Fruit fly (Drosophila melanogaster) whole organism, embryonic: ENCODE measurements around the gene Uggt.

Experiments
- Bgb ChIP-seq: fragments of 200-800 bp; sonication (Bioruptor generic); IDR thresholded peaks from 2 replicates; pipeline ENCODE4 v1.3.6; 2022; ENCODE audit warnings: missing biosample characterization, missing genetic modification characterization; ENCODE audit not compliant: partially characterized antibody
- CG10431 ChIP-seq: fragments of 200-800 bp; sonication (Bioruptor generic); optimal IDR thresholded peaks from 3 replicates; lab custom pipeline; 2018; ENCODE audit warnings: missing biosample characterization, mild to moderate bottlenecking, missing genetic modification characterization
- CG11093 ChIP-seq: fragments of 200-800 bp; sonication (Bioruptor generic); IDR thresholded peaks from 3 replicates; pipeline ENCODE4 v1.3.6; 2022; ENCODE audit warnings: missing biosample characterization, missing genetic modification characterization
- CG12104 ChIP-seq: fragments of 200-800 bp; sonication (Bioruptor generic); optimal IDR thresholded peaks from 3 replicates; lab custom pipeline; 2016; ENCODE audit warnings: missing biosample characterization, missing genetic modification characterization
- CG12155 ChIP-seq: fragments of 200-800 bp; sonication (Bioruptor generic); optimal IDR thresholded peaks from 3 replicates; lab custom pipeline; 2016; ENCODE audit warnings: missing biosample characterization, missing genetic modification characterization
- CG13775 ChIP-seq: fragments of 200-800 bp; sonication (Bioruptor generic); optimal IDR thresholded peaks from 3 replicates; lab custom pipeline; 2017; ENCODE audit warnings: missing biosample characterization, mild to moderate bottlenecking, missing genetic modification characterization
- CG1529 ChIP-seq: fragments of 200-800 bp; sonication (Bioruptor generic); optimal IDR thresholded peaks from 3 replicates; lab custom pipeline; 2018; ENCODE audit warnings: missing biosample characterization, missing genetic modification characterization
- CG15479 ChIP-seq: fragments of 200-800 bp; sonication (Bioruptor generic); optimal IDR thresholded peaks from 3 replicates; lab custom pipeline; 2019; ENCODE audit warnings: missing biosample characterization, mild to moderate bottlenecking, missing genetic modification characterization, moderate library complexity
- CG16813 ChIP-seq: fragments of 200-800 bp; sonication (Bioruptor generic); IDR thresholded peaks from 3 replicates; pipeline ENCODE4 v1.3.6; 2022; ENCODE audit warnings: missing biosample characterization, missing genetic modification characterization; ENCODE audit not compliant: partially characterized antibody
- CG17612 ChIP-seq: fragments of 200-800 bp; sonication (Bioruptor generic); IDR thresholded peaks from 2 replicates; pipeline ENCODE4 v1.3.6; 2022; ENCODE audit warnings: missing biosample characterization, missing genetic modification characterization
- CG2120 ChIP-seq: fragments of 200-800 bp; sonication (Bioruptor generic); optimal IDR thresholded peaks from 3 replicates; lab custom pipeline; 2016; ENCODE audit warnings: missing biosample characterization, missing genetic modification characterization
- CG32767 ChIP-seq: fragments of 200-800 bp; sonication (Bioruptor generic); IDR thresholded peaks from 2 replicates; pipeline ENCODE4 v1.3.6; 2022; ENCODE audit warnings: missing biosample characterization, missing genetic modification characterization
- CG3281 ChIP-seq: fragments of 200-800 bp; sonication (Bioruptor generic); optimal IDR thresholded peaks from 3 replicates; lab custom pipeline; 2017; ENCODE audit warnings: missing biosample characterization, mild to moderate bottlenecking, missing genetic modification characterization
- CG6254 ChIP-seq: fragments of 200-800 bp; sonication (Bioruptor generic); optimal IDR thresholded peaks from 3 replicates; lab custom pipeline; 2017; ENCODE audit warnings: mild to moderate bottlenecking, missing biosample characterization, missing genetic modification reagents, missing genetic modification characterization
- CG6689 ChIP-seq: fragments of 200-800 bp; sonication (Bioruptor generic); IDR thresholded peaks from 2 replicates; pipeline ENCODE4 v1.3.6; 2022; ENCODE audit warnings: missing biosample characterization, missing genetic modification characterization
- CG6813 ChIP-seq: fragments of 200-800 bp; sonication (Bioruptor generic); optimal IDR thresholded peaks from 2 replicates; lab custom pipeline; 2017; ENCODE audit warnings: missing biosample characterization, missing genetic modification characterization, mild to moderate bottlenecking, moderate library complexity, missing genetic modification reagents
- CG7372 ChIP-seq: fragments of 200-800 bp; sonication (Bioruptor generic); IDR thresholded peaks from 2 replicates; pipeline ENCODE4 v1.3.6; 2022; ENCODE audit warnings: missing biosample characterization, missing genetic modification characterization
- CG9876 ChIP-seq: fragments of 200-800 bp; sonication (Bioruptor generic); optimal IDR thresholded peaks from 2 replicates; lab custom pipeline; 2016; ENCODE audit warnings: missing biosample characterization, missing genetic modification characterization
- Camta ChIP-seq: fragments of 200-800 bp; sonication (Bioruptor generic); optimal IDR thresholded peaks from 2 replicates; lab custom pipeline; 2016; ENCODE audit warnings: missing biosample characterization, missing genetic modification characterization
- D ChIP-seq, 2 experiments: fragments of 200-800 bp in 1 of 2; fragments of >200 bp in 1 of 2; sonication (Bioruptor generic) in 1 of 2; optimal IDR thresholded peaks; 2 replicates in 1 of 2; 3 replicates in 1 of 2; lab custom pipeline; 2017; ENCODE audit warnings: mild to moderate bottlenecking in 1 of 2, missing biosample characterization in 1 of 2, missing genetic modification characterization in 1 of 2, missing genetic modification reagents in 1 of 2
- D19B ChIP-seq: fragments of 200-800 bp; sonication (Bioruptor generic); optimal IDR thresholded peaks from 2 replicates; lab custom pipeline; 2017; ENCODE audit warnings: missing biosample characterization, mild to moderate bottlenecking, missing genetic modification characterization
- GATAe ChIP-seq: fragments of 200-800 bp; sonication (Bioruptor generic); conservative IDR thresholded peaks from 2 replicates; pipeline ENCODE4 v1.3.6; 2022; ENCODE audit warnings: missing biosample characterization, missing genetic modification characterization
- Hr3 ChIP-seq: fragments of 200-800 bp; sonication (Bioruptor generic); optimal IDR thresholded peaks from 3 replicates; lab custom pipeline; 2016; ENCODE audit warnings: missing biosample characterization, missing genetic modification characterization
- Hr51 ChIP-seq, 2 experiments: fragments of 200-800 bp; sonication (Bioruptor generic); optimal IDR thresholded peaks; 2 replicates in 1 of 2; 3 replicates in 1 of 2; lab custom pipeline; 2016 to 2018; ENCODE audit warnings: missing biosample characterization in 2 of 2, missing genetic modification characterization in 2 of 2, mild to moderate bottlenecking in 1 of 2, moderate library complexity in 1 of 2
- Jarid2 ChIP-seq: fragments of 200-800 bp; sonication (Bioruptor generic); optimal IDR thresholded peaks from 3 replicates; lab custom pipeline; 2017; ENCODE audit warnings: mild to moderate bottlenecking, missing biosample characterization, missing genetic modification reagents, missing genetic modification characterization
- ac ChIP-seq: fragments of 200-800 bp; sonication (Bioruptor generic); optimal IDR thresholded peaks from 3 replicates; lab custom pipeline; 2017; ENCODE audit warnings: missing biosample characterization, mild to moderate bottlenecking, missing genetic modification characterization
- bab2 ChIP-seq: fragments of 200-800 bp; sonication (Bioruptor generic); optimal IDR thresholded peaks from 2 replicates; lab custom pipeline; 2016; ENCODE audit warnings: missing biosample characterization, missing genetic modification characterization
- bcd ChIP-seq: fragments of 200-800 bp; sonication (Bioruptor generic); optimal IDR thresholded peaks from 2 replicates; lab custom pipeline; 2017; ENCODE audit warnings: missing biosample characterization, mild to moderate bottlenecking, missing genetic modification characterization
- chinmo ChIP-seq: fragments of 200-800 bp; sonication (Bioruptor generic); IDR thresholded peaks from 4 replicates; pipeline ENCODE4 v1.3.6; 2022; ENCODE audit warnings: missing biosample characterization, missing genetic modification characterization; ENCODE audit not compliant: partially characterized antibody
- corto ChIP-seq: fragments of 200-800 bp; sonication (Bioruptor generic); optimal IDR thresholded peaks from 2 replicates; lab custom pipeline; 2016; ENCODE audit warnings: missing biosample characterization, mild to moderate bottlenecking, missing genetic modification characterization, moderate library complexity
- dysf ChIP-seq: fragments of 200-800 bp; sonication (Bioruptor generic); IDR thresholded peaks from 3 replicates; pipeline ENCODE4 v1.3.6; 2022; ENCODE audit warnings: missing biosample characterization, missing genetic modification characterization
- fd3F ChIP-seq: fragments of 200-800 bp; sonication (Bioruptor generic); optimal IDR thresholded peaks from 2 replicates; lab custom pipeline; 2018; ENCODE audit warnings: missing biosample characterization, mild to moderate bottlenecking, missing genetic modification characterization, moderate library complexity
- h ChIP-seq: fragments of >200 bp; optimal IDR thresholded peaks from 2 replicates; lab custom pipeline; 2017
- inv ChIP-seq: fragments of 200-800 bp; sonication (Bioruptor generic); IDR thresholded peaks from 2 replicates; pipeline ENCODE4 v1.3.6; 2022; ENCODE audit warnings: missing biosample characterization, missing genetic modification characterization; ENCODE audit not compliant: partially characterized antibody
- lilli ChIP-seq: fragments of 200-800 bp; sonication (Bioruptor generic); optimal IDR thresholded peaks from 3 replicates; lab custom pipeline; 2016; ENCODE audit warnings: missing biosample characterization, missing genetic modification characterization
- nmo ChIP-seq: fragments of 200-800 bp; sonication (Bioruptor generic); optimal IDR thresholded peaks from 2 replicates; lab custom pipeline; 2018; ENCODE audit warnings: missing biosample characterization, mild to moderate bottlenecking, missing genetic modification characterization, moderate library complexity
- pan ChIP-seq, 4 experiments: fragments of >200 bp in 3 of 4; fragments of 200-800 bp in 1 of 4; sonication (Bioruptor generic) in 1 of 4; optimal IDR thresholded peaks in 3 of 4; IDR thresholded peaks in 1 of 4; 2 replicates each; pipeline versions ENCODE4 v1.3.6 to Lab custom; 2017 to 2022; ENCODE audit warnings: missing biosample characterization in 2 of 4, missing genetic modification characterization in 2 of 4, mixed read lengths in 1 of 4
- row ChIP-seq: fragments of 200-800 bp; sonication (Bioruptor generic); IDR thresholded peaks from 3 replicates; pipeline ENCODE4 v1.3.6; 2022; ENCODE audit warnings: missing biosample characterization, missing genetic modification characterization
- salm ChIP-seq: fragments of 200-800 bp; sonication (Bioruptor generic); optimal IDR thresholded peaks from 2 replicates; lab custom pipeline; 2018; ENCODE audit warnings: missing biosample characterization, mild to moderate bottlenecking, missing genetic modification characterization
- slbo ChIP-seq: fragments of 200-800 bp; sonication (Bioruptor generic); IDR thresholded peaks from 2 replicates; pipeline ENCODE4 v1.3.6; 2022; ENCODE audit warnings: missing biosample characterization, missing genetic modification characterization
- sna ChIP-seq: fragments of 200-800 bp; sonication (Bioruptor generic); IDR thresholded peaks from 2 replicates; pipeline ENCODE4 v1.3.6; 2022; ENCODE audit warnings: missing biosample characterization, missing genetic modification characterization; ENCODE audit not compliant: partially characterized antibody
- tap ChIP-seq: fragments of 200-800 bp; optimal IDR thresholded peaks from 3 replicates; lab custom pipeline; 2019; ENCODE audit warnings: missing biosample characterization, mild to moderate bottlenecking, missing genetic modification characterization, moderate library complexity
- tna ChIP-seq: fragments of 200-800 bp; sonication (Bioruptor generic); IDR thresholded peaks from 2 replicates; pipeline ENCODE4 v1.3.6; 2022; ENCODE audit warnings: missing biosample characterization, missing genetic modification characterization; ENCODE audit not compliant: partially characterized antibody
- vnd ChIP-seq: fragments of 200-800 bp; sonication (Bioruptor generic); IDR thresholded peaks from 3 replicates; pipeline ENCODE4 v1.3.6; 2022; ENCODE audit warnings: missing biosample characterization, missing genetic modification characterization; ENCODE audit not compliant: partially characterized antibody
- wek ChIP-seq: fragments of 200-800 bp; sonication (Bioruptor generic); optimal IDR thresholded peaks from 3 replicates; lab custom pipeline; 2018; ENCODE audit warnings: missing biosample characterization, mild to moderate bottlenecking, missing genetic modification characterization, moderate library complexity
- zen2 ChIP-seq: fragments of 200-800 bp; sonication (Bioruptor generic); IDR thresholded peaks from 3 replicates; pipeline ENCODE4 v1.3.6; 2022; ENCODE audit warnings: missing biosample characterization, missing genetic modification characterization; ENCODE audit not compliant: partially characterized antibody

The Uggt gene

DNA sequence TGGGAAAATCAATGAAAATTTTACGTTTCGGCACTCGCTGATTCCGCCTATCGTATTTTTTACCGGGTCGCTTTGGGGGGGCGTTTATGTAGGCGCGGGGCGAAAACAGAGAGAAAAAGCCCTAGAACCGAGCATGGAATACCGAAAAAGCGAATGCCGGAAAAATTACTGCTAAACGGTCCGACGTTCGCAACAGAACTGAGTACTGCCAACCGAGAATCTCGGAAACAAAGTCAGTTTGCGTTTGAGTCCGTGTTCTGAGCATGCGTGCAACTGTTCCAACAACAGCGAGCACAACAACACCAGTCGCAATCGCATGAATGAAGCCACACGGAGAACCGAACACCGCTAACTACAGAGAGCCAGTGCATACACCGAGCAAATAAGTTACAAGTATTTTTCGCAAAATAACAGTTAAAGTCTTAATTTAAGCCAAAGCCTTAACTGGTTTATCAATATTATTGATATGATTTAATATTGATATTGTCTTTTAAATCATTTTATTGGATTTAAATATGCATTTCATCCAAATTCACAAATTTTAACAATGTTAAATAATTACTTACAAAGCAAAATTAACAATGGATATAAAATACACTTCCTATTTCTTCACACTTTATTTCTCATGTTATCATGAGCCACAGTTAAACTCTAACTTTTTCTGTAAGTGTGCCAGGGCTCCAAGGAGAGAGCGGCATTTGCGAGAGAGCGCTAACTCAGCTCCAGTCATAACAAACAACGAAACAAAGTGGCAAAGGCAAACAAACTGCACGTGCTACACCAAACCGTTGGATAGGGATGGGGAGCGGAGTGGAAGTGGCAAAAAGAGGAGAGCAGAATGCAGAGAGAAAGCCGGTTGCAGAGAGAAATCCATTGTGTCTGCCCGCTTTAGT, 18.0 kb downstream of the Uggt start, which contains the start of gene CG3961 (continued):
- TF ChIP-seq Bgb (no peak; the same call in 1 of the 2 replicates), vnd (GFP tag; lab: Robert Waterston, UW) (no peak), slbo (GFP tag; lab: Robert Waterston, UW) (peak; percentile 88), CG13775 (GFP tag; lab: Kevin White, UChicago) (peak; percentile 98), chinmo (GFP tag; lab: Robert Waterston, UW) (peak; percentile 82; the same call in 3 of the 4 replicates), inv (GFP tag; lab: Robert Waterston, UW) (no peak), CG9876 (peak; percentile 57), Camta (GFP tag; lab: Kevin White, UChicago) (peak; percentile 90), salm (peak; percentile 97), sna (GFP tag; lab: Robert Waterston, UW) (no peak; the same call in 1 of the 2 replicates), GATAe (peak; percentile 66), bab2 (GFP tag; lab: Kevin White, UChicago) (peak; percentile 93), fd3F (GFP tag; lab: Kevin White, UChicago) (peak; percentile 93), zen2 (GFP tag; lab: Robert Waterston, UW) (no peak), Hr51 (GFP tag; optimal IDR thresholded peaks at IDR 0.05; lab: Kevin White, UChicago) (peak; percentile 91 to 99), CG2120 (GFP tag; lab: Kevin White, UChicago) (peak; percentile 92), nmo (GFP tag; lab: Kevin White, UChicago) (peak; percentile 100), corto (GFP tag; lab: Kevin White, UChicago) (peak; percentile 87), tap (tag; lab: Kevin White, UChicago) (peak; percentile 97), CG10431 (GFP tag; lab: Kevin White, UChicago) (peak; percentile 93), D (optimal IDR thresholded peaks at IDR 0.05; lab: Kevin White, UChicago) (no peak), D (GFP tag; optimal IDR thresholded peaks at IDR 0.05; lab: Kevin White, UChicago) (peak; percentile 99), CG7372 (GFP tag; lab: Robert Waterston, UW) (peak; percentile 89), CG15479 (GFP tag; lab: Kevin White, UChicago) (peak; percentile 37), Jarid2 (GFP tag; lab: Kevin White, UChicago) (peak; percentile 66), CG12155 (GFP tag; lab: Kevin White, UChicago) (peak; percentile 89), CG11093 (GFP tag; lab: Robert Waterston, UW) (peak; percentile 92), CG32767 (GFP tag; lab: Robert Waterston, UW) (peak; percentile 94), pan (optimal IDR thresholded peaks at IDR 0.05; lab: Kevin White, UChicago) (no peak), pan (GFP tag; optimal IDR thresholded peaks at IDR 0.05 in 1 of 2, IDR thresholded peaks at IDR 0.05 in 1 of 2) (peak in 1 of 2 experiments; percentile 93), CG17612 (GFP tag; lab: Robert Waterston, UW) (no peak), D19B (peak; percentile 84), CG6254 (GFP tag; lab: Kevin White, UChicago) (peak; percentile 96), row (peak; percentile 94), CG6813 (GFP tag; lab: Kevin White, UChicago) (peak; percentile 96), CG3281 (GFP tag; lab: Kevin White, UChicago) (peak; percentile 95), wek (peak; percentile 67), lilli (GFP tag; lab: Kevin White, UChicago) (peak; percentile 92), tna (GFP tag; lab: Robert Waterston, UW) (no peak), CG6689 (GFP tag; lab: Robert Waterston, UW) (peak; percentile 97), CG12104 (GFP tag; lab: Kevin White, UChicago) (peak; percentile 98), h (lab: Kevin White, UChicago) (no peak), Hr3 (peak; percentile 98), bcd (peak; percentile 97), CG16813 (no peak), ac (GFP tag; lab: Kevin White, UChicago) (peak; percentile 76), dysf (GFP tag; lab: Robert Waterston, UW) (peak; percentile 94), CG1529 (GFP tag; lab: Kevin White, UChicago) (peak; percentile 99)
